Worm (Caenorhabditis elegans): ENCODE results near the gene snx-1.
A peak's percentile ranks its signal among the peaks of the same experiment; 100 is the strongest.

Gene snx-1

DNA sequence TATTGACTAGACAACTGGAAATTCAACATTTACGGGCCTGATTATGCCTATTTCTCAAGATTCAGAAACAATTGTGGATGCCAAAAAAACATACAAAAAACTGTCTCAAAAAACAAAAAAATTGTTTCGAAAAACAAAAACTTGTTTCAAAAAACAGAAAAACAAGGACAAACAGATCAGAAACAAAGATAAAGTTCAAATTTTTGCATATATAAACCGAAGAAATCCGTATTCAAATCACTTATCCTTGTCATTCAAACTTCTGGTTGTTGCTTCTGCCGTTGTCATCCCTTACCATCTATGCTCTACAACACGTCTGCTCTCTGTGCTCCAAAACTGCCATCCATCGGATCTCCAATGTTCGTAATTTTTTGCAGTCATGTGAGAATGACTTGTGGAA, 25.9 kb downstream of the snx-1 start, which contains the start of gene R193.1:
Gene R193.1 (plus strand): TSS at position 301 of the 400 bp plus-strand sequence.
- TF ChIP-seq fkh-2 (tag; optimal IDR thresholded peaks at IDR 0.05) (no peak), R02D3.7 (tag; optimal IDR thresholded peaks at IDR 0.05) (no peak), lin-39 (tag; optimal IDR thresholded peaks at IDR 0.05) (no peak), nhr-43 (tag; optimal IDR thresholded peaks at IDR 0.05; ENCODE audit: poor library complexity, severe bottlenecking) (no peak)

DNA sequence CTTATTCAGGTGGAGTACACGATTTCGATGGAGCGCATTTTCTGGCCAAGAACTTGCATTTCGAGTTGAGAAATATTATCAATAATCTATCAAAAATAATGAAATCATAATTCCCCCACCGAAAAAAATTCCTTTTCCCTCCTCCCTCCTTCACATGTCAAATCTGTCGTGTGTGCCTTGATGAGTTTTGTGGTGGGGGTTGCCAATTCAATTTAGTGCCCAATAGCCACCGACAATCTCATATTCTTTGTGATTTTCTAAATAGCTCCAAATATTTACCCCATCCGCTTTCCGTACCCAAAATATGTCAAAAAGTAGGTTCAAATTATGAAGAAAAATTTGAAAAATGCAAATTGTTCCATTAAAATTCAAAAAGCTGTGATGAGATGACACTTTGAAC, 33.2 kb downstream of the snx-1 start, which contains the start of gene tmc-1:
Gene tmc-1 (plus strand): TSS at position 189 of the 400 bp plus-strand sequence.
- TF ChIP-seq mml-1 (tag; optimal IDR thresholded peaks at IDR 0.05), result no peak
- TF ChIP-seq fkh-10 (GFP tag; optimal IDR thresholded peaks at IDR 0.05), result no peak
- no peak for TF ChIP-seq pha-4 (tag; optimal IDR thresholded peaks at IDR 0.05)
- no peak for TF ChIP-seq eor-1 (tag; optimal IDR thresholded peaks at IDR 0.05)
- TF ChIP-seq tbx-2 (tag; optimal IDR thresholded peaks at IDR 0.05), result no peak
- TF ChIP-seq mdl-1 (tag; optimal IDR thresholded peaks at IDR 0.05), result no peak
- no peak for TF ChIP-seq nhr-43 (tag; optimal IDR thresholded peaks at IDR 0.05; ENCODE audit: poor library complexity, severe bottlenecking)
- no peak for TF ChIP-seq hmg-11 (tag; optimal IDR thresholded peaks at IDR 0.05)
- TF ChIP-seq nhr-67 (tag; optimal IDR thresholded peaks at IDR 0.05), result no peak
- no peak for TF ChIP-seq pqm-1 (tag; optimal IDR thresholded peaks at IDR 0.05)
- no peak for TF ChIP-seq fos-1 (tag; optimal IDR thresholded peaks at IDR 0.05)
- no peak for TF ChIP-seq skn-1 (tag; optimal IDR thresholded peaks at IDR 0.05)
- TF ChIP-seq zag-1 (tag; optimal IDR thresholded peaks at IDR 0.05), result no peak
- no peak for TF ChIP-seq nfya-1 (tag; optimal IDR thresholded peaks at IDR 0.05; ENCODE audit: insufficient read depth)
- no peak for TF ChIP-seq jun-1 (tag; optimal IDR thresholded peaks at IDR 0.05)

DNA sequence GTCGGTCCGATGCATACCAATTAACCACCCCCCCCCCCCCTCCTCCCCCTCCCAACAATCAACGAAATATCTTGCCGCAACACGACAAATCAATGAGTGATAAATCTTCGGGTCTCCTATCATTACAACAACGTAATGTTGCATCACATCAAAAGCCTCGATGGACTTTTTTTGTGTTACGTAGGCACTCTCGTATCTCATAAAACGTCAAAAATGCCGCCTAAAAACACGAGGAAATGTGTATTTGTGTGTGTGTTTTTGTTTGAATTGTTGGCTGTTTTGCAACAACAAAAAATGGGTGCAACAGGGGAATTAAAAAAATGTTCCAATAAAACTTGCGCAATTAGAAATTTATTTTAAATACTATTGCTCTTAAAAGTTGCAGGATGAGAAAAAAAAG, 38.4 kb downstream of the snx-1 start:
- TF ChIP-seq pha-4 (tag; optimal IDR thresholded peaks at IDR 0.05), result no peak
- no peak for TF ChIP-seq mdl-1 (tag; optimal IDR thresholded peaks at IDR 0.05)
- TF ChIP-seq ceh-16 (tag; optimal IDR thresholded peaks at IDR 0.05), result no peak
- no peak for TF ChIP-seq zag-1 (tag; optimal IDR thresholded peaks at IDR 0.05)
- TF ChIP-seq R02D3.7 (tag; optimal IDR thresholded peaks at IDR 0.05), result no peak
- peak; percentile 95 for TF ChIP-seq egl-5 (tag; optimal IDR thresholded peaks at IDR 0.05)

DNA sequence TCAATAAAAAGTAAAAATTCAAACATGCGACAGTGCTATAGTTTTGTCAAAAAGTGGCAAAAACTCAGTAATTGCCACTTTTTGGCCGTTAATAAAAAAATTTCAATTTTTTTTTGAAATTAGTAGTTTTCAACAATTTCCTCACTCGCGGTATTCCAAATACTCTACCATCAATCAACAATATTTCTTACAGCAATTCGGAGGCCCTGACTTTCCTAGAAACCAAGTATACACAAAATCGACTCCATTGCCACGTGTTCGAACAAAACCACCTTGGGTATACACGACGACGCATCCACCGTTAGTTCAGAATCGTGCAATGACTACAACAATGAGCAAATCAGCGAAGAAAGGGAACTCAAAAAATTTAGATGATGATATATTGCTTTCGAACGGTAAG, 42.8 kb downstream of the snx-1 start:
- no peak for TF ChIP-seq ama-1 (optimal IDR thresholded peaks at IDR 0.05)
- TF ChIP-seq lin-39 (tag; optimal IDR thresholded peaks at IDR 0.05), result no peak
- no peak for TF ChIP-seq ceh-16 (tag; optimal IDR thresholded peaks at IDR 0.05)
- TF ChIP-seq ztf-4 (tag; optimal IDR thresholded peaks at IDR 0.05), result no peak
- no peak for TF ChIP-seq pqm-1 (tag; optimal IDR thresholded peaks at IDR 0.05)
- TF ChIP-seq daf-12 (tag; optimal IDR thresholded peaks at IDR 0.05), result no peak
- no peak for TF ChIP-seq ceh-9 (tag; optimal IDR thresholded peaks at IDR 0.05)
- TF ChIP-seq snpc-4 (tag; optimal IDR thresholded peaks at IDR 0.05), result no peak
- no peak for TF ChIP-seq nhr-28 (tag; optimal IDR thresholded peaks at IDR 0.05)
- no peak for TF ChIP-seq ztf-11 (tag; optimal IDR thresholded peaks at IDR 0.05)
- TF ChIP-seq lin-15B (tag; optimal IDR thresholded peaks at IDR 0.05), result no peak
- no peak for TF ChIP-seq nhr-11 (tag; optimal IDR thresholded peaks at IDR 0.05)
- TF ChIP-seq nhr-76 (tag; optimal IDR thresholded peaks at IDR 0.05), result no peak

DNA sequence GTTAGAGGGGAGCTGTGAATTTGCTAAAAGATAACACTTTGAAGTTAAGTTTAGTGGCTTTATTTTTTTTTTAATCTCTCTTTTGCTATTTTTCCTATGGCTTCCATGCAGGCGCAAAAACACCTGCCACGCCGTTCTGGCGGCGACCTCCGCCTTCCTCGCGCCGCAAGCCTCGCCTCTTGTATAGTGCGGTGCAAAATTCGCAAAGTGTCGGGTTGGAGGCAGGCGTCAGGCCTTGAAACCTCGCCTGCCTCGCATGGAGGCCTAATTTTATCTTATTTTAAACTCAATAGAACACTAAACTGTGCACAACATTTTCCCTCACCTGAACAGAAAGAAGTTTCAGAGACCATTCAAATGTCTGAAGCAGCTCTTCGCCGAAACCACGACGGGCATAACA, 43.2 kb downstream of the snx-1 start:
- TF ChIP-seq aly-2 (tag; optimal IDR thresholded peaks at IDR 0.05) (no peak), nhr-77 (tag; optimal IDR thresholded peaks at IDR 0.05) (no peak), nhr-11 (tag; optimal IDR thresholded peaks at IDR 0.05) (no peak), nhr-25 (tag; optimal IDR thresholded peaks at IDR 0.05) (no peak), hmg-11 (tag; optimal IDR thresholded peaks at IDR 0.05) (no peak), ama-1 (optimal IDR thresholded peaks at IDR 0.05) (no peak), ztf-4 (tag; optimal IDR thresholded peaks at IDR 0.05) (no peak), nhr-23 (tag; optimal IDR thresholded peaks at IDR 0.05) (no peak), fkh-10 (GFP tag; optimal IDR thresholded peaks at IDR 0.05) (no peak), nhr-43 (tag; optimal IDR thresholded peaks at IDR 0.05; ENCODE audit: poor library complexity, severe bottlenecking) (no peak), lin-39 (tag; optimal IDR thresholded peaks at IDR 0.05) (no peak), nfya-1 (tag; optimal IDR thresholded peaks at IDR 0.05; ENCODE audit: insufficient read depth) (no peak), ztf-11 (tag; optimal IDR thresholded peaks at IDR 0.05) (no peak)

Data from whole organism, L3 larva.